Worm (Caenorhabditis elegans): ENCODE results near the gene fbxa-47.

DNA sequence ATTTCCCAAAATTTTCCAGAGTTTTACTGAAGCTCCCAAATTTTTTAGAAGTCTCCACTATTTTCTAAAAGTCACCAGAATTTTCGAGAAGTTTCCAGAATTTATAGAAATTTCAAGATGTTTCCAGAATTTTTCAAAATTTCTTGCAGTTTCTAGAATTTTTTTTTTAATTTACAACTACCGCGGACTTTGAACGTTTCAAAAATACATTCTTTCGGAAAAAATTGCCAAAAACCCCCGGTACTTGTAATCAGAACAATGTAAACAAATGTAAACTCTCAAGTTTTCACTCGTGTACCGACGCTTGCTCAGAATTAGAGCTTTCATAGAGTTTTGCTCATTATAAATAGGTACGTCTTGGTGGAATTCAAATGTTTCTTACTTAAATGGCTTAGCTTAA, 40.5 kb upstream of the fbxa-47 start, which contains the start of gene fbxa-39:
- TF ChIP-seq ama-1 (optimal IDR thresholded peaks at IDR 0.05) = no peak
- no peak for TF ChIP-seq unc-62 (GFP tag; optimal IDR thresholded peaks at IDR 0.05)
- TF ChIP-seq fos-1 (tag; optimal IDR thresholded peaks at IDR 0.05) = no peak
- TF ChIP-seq lin-15B (tag; optimal IDR thresholded peaks at IDR 0.05) = no peak
- no peak for TF ChIP-seq dsc-1 (tag; optimal IDR thresholded peaks at IDR 0.05)
- no peak for TF ChIP-seq efl-1 (optimal IDR thresholded peaks at IDR 0.05)
- no peak for TF ChIP-seq efl-1 (GFP tag; optimal IDR thresholded peaks at IDR 0.05 in 1 of 2)
- no peak for TF ChIP-seq elt-3 (tag; optimal IDR thresholded peaks at IDR 0.05)
- TF ChIP-seq jun-1 (tag; optimal IDR thresholded peaks at IDR 0.05) = no peak
- TF ChIP-seq irx-1 (tag; optimal IDR thresholded peaks at IDR 0.05) = no peak
- TF ChIP-seq vab-15 (tag; optimal IDR thresholded peaks at IDR 0.05) = no peak
- no peak for TF ChIP-seq pqm-1 (tag; optimal IDR thresholded peaks at IDR 0.05)
- TF ChIP-seq fkh-8 (tag; optimal IDR thresholded peaks at IDR 0.05) = no peak
- TF ChIP-seq lsy-2 (tag; optimal IDR thresholded peaks at IDR 0.05) = no peak
- TF ChIP-seq elt-2 (tag; optimal IDR thresholded peaks at IDR 0.05) = no peak
